Worm (Caenorhabditis elegans) whole organism, L4 larva: ENCODE results near the gene Y38A10A.7.

Experiments used
- T26A8.4 ChIP-seq: fragments of 200-800 bp; sonication (Bioruptor generic); IDR thresholded peaks from 2 replicates; pipeline ENCODE4 v1.3.6; 2022; ENCODE audit warnings: missing genetic modification characterization, missing compliant biosample characterization
- Y48G9A.11 ChIP-seq: fragments of 200-800 bp; sonication (Bioruptor generic); IDR thresholded peaks from 2 replicates; pipeline ENCODE4 v1.3.6; 2022; ENCODE audit warnings: missing genetic modification reagents, missing genetic modification characterization, missing compliant biosample characterization
- ama-1 ChIP-seq: fragments of 150-350 bp; optimal IDR thresholded peaks from 2 replicates; lab custom pipeline; 2014; ENCODE audit warnings: inconsistent platforms, mixed read lengths
- ceh-82 ChIP-seq: sonication (generic microtip); optimal IDR thresholded peaks from 2 replicates; lab custom pipeline; 2017; ENCODE audit warnings: missing biosample characterization, missing genetic modification characterization
- egl-43 ChIP-seq: fragments of 200-800 bp; sonication (Bioruptor generic); IDR thresholded peaks from 2 replicates; pipeline ENCODE4 v1.3.6; 2022; ENCODE audit warnings: missing genetic modification reagents, missing genetic modification characterization, missing compliant biosample characterization
- nhr-10 ChIP-seq: fragments of 150-350 bp; optimal IDR thresholded peaks from 2 replicates; lab custom pipeline; 2014; ENCODE audit warnings: missing biosample characterization, missing genetic modification characterization
- spr-1 ChIP-seq: sonication (generic microtip); optimal IDR thresholded peaks from 2 replicates; lab custom pipeline; 2016; ENCODE audit warnings: mild to moderate bottlenecking, missing genetic modification characterization, missing compliant biosample characterization
- tag-97 ChIP-seq: fragments of 200-800 bp; sonication (Bioruptor generic); IDR thresholded peaks from 2 replicates; pipeline ENCODE4 v1.3.6; 2022; ENCODE audit warnings: missing genetic modification characterization, missing compliant biosample characterization
- ztf-11 ChIP-seq: fragments of 150-350 bp; optimal IDR thresholded peaks from 2 replicates; lab custom pipeline; 2014; ENCODE audit warnings: missing biosample characterization, missing genetic modification characterization

- no peak for TF ChIP-seq ztf-11 (tag; lab: Kevin White, UChicago)
- no peak for TF ChIP-seq nhr-10 (tag; lab: Kevin White, UChicago)
- no peak for TF ChIP-seq T26A8.4 (GFP tag; lab: Robert Waterston, UW)
- no peak for TF ChIP-seq ama-1
- TF ChIP-seq egl-43 = no peak
- no peak for TF ChIP-seq Y48G9A.11 (GFP tag; lab: Robert Waterston, UW)
- no peak for TF ChIP-seq spr-1
- TF ChIP-seq tag-97 (GFP tag; lab: Robert Waterston, UW) = no peak
- no peak for TF ChIP-seq ceh-82 (tag; lab: Kevin White, UChicago)
These were observed 40.7 kb upstream of the Y38A10A.7 start, which contains the start of gene srd-20 for ce11 chrV:6055289-6055688.
